Worm (Caenorhabditis elegans) whole organism, mixed stage, embryonic: ENCODE results near the gene srv-9.

Source experiments
- ces-1 ChIP-seq: fragments of 150-350 bp; optimal IDR thresholded peaks from 2 replicates; lab custom pipeline; 2014; ENCODE audit warnings: missing biosample characterization, missing genetic modification reagents, missing genetic modification characterization
- lin-13 ChIP-seq: fragments of 150-350 bp; optimal IDR thresholded peaks from 2 replicates; lab custom pipeline; 2014; ENCODE audit warnings: missing biosample characterization, missing genetic modification characterization
- lsy-2 ChIP-seq: fragments of 150-350 bp; optimal IDR thresholded peaks from 2 replicates; lab custom pipeline; 2014; ENCODE audit warnings: missing biosample characterization, missing genetic modification characterization
- nhr-12 ChIP-seq: fragments of 150-350 bp; optimal IDR thresholded peaks from 2 replicates; lab custom pipeline; 2014; ENCODE audit warnings: missing biosample characterization, missing genetic modification characterization
- nhr-237 ChIP-seq: fragments of 150-350 bp; optimal IDR thresholded peaks from 2 replicates; lab custom pipeline; 2014; ENCODE audit warnings: missing biosample characterization, missing genetic modification characterization
- nhr-28 ChIP-seq: fragments of 150-350 bp; optimal IDR thresholded peaks from 2 replicates; lab custom pipeline; 2014; ENCODE audit warnings: missing biosample characterization, missing genetic modification characterization
- pha-4 ChIP-seq: fragments of 150-350 bp; optimal IDR thresholded peaks from 2 replicates; lab custom pipeline; 2018; ENCODE audit warnings: missing biosample characterization, missing genetic modification reagents, missing genetic modification characterization
- sem-2 ChIP-seq: fragments of 200-800 bp; sonication (Bioruptor generic); optimal IDR thresholded peaks from 2 replicates; lab custom pipeline; 2018; ENCODE audit warnings: mild to moderate bottlenecking, missing genetic modification characterization, missing compliant biosample characterization
- snpc-4 ChIP-seq: fragments of 150-350 bp; optimal IDR thresholded peaks from 2 replicates; lab custom pipeline; 2014; ENCODE audit warnings: missing biosample characterization, missing genetic modification characterization
- tbx-8 ChIP-seq: fragments of 200-800 bp; sonication (Bioruptor generic); optimal IDR thresholded peaks from 2 replicates; lab custom pipeline; 2018; ENCODE audit warnings: mild to moderate bottlenecking, missing genetic modification characterization, moderate library complexity, missing compliant biosample characterization
- unc-39 ChIP-seq: fragments of 150-350 bp; optimal IDR thresholded peaks from 2 replicates; lab custom pipeline; 2014; ENCODE audit warnings: missing biosample characterization, missing genetic modification characterization
- unc-62 ChIP-seq: fragments of 150-350 bp; optimal IDR thresholded peaks from 2 replicates; lab custom pipeline; 2014; ENCODE audit warnings: missing biosample characterization, missing genetic modification reagents, missing genetic modification characterization
- ztf-11 ChIP-seq: fragments of 150-350 bp; optimal IDR thresholded peaks from 2 replicates; lab custom pipeline; 2014; ENCODE audit warnings: missing biosample characterization, missing genetic modification characterization

- TF ChIP-seq unc-62 (GFP tag; lab: Kevin White, UChicago): peak; percentile 58
- TF ChIP-seq nhr-28 (tag; lab: Kevin White, UChicago): no peak
- TF ChIP-seq lsy-2 (tag; lab: Kevin White, UChicago): no peak
- no peak for TF ChIP-seq snpc-4 (tag; lab: Kevin White, UChicago)
- TF ChIP-seq unc-39 (tag; lab: Kevin White, UChicago): no peak
- TF ChIP-seq ztf-11 (tag; lab: Kevin White, UChicago): no peak
- TF ChIP-seq lin-13: no peak
- TF ChIP-seq pha-4 (tag; lab: Kevin White, UChicago): no peak
- no peak for TF ChIP-seq nhr-12
- no peak for TF ChIP-seq tbx-8 (GFP tag; lab: Kevin White, UChicago)
- no peak for TF ChIP-seq sem-2
- TF ChIP-seq nhr-237 (tag; lab: Kevin White, UChicago): no peak
- no peak for TF ChIP-seq ces-1 (GFP tag; lab: Kevin White, UChicago)
These were observed 20.4 kb downstream of the srv-9 start for ce11 chrV:13402524-13402923.
